Fruit fly (Drosophila melanogaster) whole organism, pupa: Measurements from ENCODE around the gene CG4424.

Experiments used
- CG14655 ChIP-seq: fragments of 200-800 bp; sonication (Bioruptor generic); optimal IDR thresholded peaks from 3 replicates; lab custom pipeline; 2017; ENCODE audit warnings: mild to moderate bottlenecking, missing biosample characterization, missing genetic modification reagents, missing genetic modification characterization
- CG4496 ChIP-seq: fragments of 200-800 bp; sonication (Bioruptor generic); IDR thresholded peaks from 3 replicates; pipeline ENCODE4 v1.3.6; 2022; ENCODE audit warnings: missing biosample characterization, missing genetic modification characterization

DNA sequence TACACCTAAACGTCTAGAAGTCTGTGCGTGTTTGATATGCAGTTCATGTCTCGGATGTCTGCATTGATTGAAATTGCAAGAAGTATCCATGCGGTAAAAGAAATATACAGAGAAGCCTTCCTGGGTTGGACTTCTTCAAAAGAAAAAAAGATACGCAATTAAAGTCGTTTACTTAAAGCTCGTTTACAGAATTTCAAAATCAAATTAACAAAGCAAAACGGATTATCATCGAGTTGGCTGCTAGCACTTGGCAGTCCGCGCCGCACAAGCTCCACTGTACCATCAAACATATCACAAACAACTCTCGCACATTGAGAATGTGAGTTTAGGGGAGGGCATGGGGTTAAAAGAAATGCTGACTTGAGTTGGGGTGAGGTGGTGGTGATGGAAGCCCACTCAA lies 29.4 kb downstream of the CG4424 start:
- peak; percentile 80 for TF ChIP-seq CG14655 (GFP tag; lab: Kevin White, UChicago)
- TF ChIP-seq CG4496 (GFP tag; lab: Robert Waterston, UW), result peak; percentile 89
